Worm (Caenorhabditis elegans): Measurements from ENCODE around the gene tra-1.

tra-1 gene

ce11 chrIII:11208371-11208770, 13.4 kb upstream of the tra-1 start:
- TF ChIP-seq unc-62 (GFP tag; optimal IDR thresholded peaks at IDR 0.05) = no peak

ce11 chrIII:11207825-11208224, 12.8 kb upstream of the tra-1 start:
- TF ChIP-seq unc-62 (GFP tag; optimal IDR thresholded peaks at IDR 0.05) = no peak

ce11 chrIII:11206875-11207274, 11.9 kb upstream of the tra-1 start:
- no peak for TF ChIP-seq unc-62 (GFP tag; optimal IDR thresholded peaks at IDR 0.05)

ce11 chrIII:11202992-11203391, 8.0 kb upstream of the tra-1 start:
- TF ChIP-seq unc-62 (GFP tag; optimal IDR thresholded peaks at IDR 0.05) = no peak

ce11 chrIII:11200879-11201518, 6.0 kb upstream of the tra-1 start:
- no peak for TF ChIP-seq unc-62 (GFP tag; optimal IDR thresholded peaks at IDR 0.05)

- TF ChIP-seq unc-62 (GFP tag; optimal IDR thresholded peaks at IDR 0.05) = no peak
These were observed 2.3 kb upstream of the tra-1 start for ce11 chrIII:11197327-11197726.

ce11 chrIII:11195553-11195952, 552 bp upstream of the tra-1 start:
- TF ChIP-seq unc-62 (GFP tag; optimal IDR thresholded peaks at IDR 0.05) = no peak

ce11 chrIII:11194123-11194522, 878 bp downstream of the tra-1 start:
- no peak for TF ChIP-seq unc-62 (GFP tag; optimal IDR thresholded peaks at IDR 0.05)

ce11 chrIII:11193251-11193650, 1.8 kb downstream of the tra-1 start:
- no peak for TF ChIP-seq unc-62 (GFP tag; optimal IDR thresholded peaks at IDR 0.05)

ce11 chrIII:11188132-11188531, 6.9 kb downstream of the tra-1 start:
- TF ChIP-seq unc-62 (GFP tag; optimal IDR thresholded peaks at IDR 0.05) = no peak

ce11 chrIII:11185483-11186115, 9.4 kb downstream of the tra-1 start:
- TF ChIP-seq unc-62 (GFP tag; optimal IDR thresholded peaks at IDR 0.05) = no peak

- no peak for TF ChIP-seq unc-62 (GFP tag; optimal IDR thresholded peaks at IDR 0.05)
These were observed 19.3 kb downstream of the tra-1 start for ce11 chrIII:11175642-11176217.

ce11 chrIII:11172232-11172713, 22.7 kb downstream of the tra-1 start:
- TF ChIP-seq unc-62 (GFP tag; optimal IDR thresholded peaks at IDR 0.05) = no peak

ce11 chrIII:11170509-11170908, 24.5 kb downstream of the tra-1 start:
- TF ChIP-seq unc-62 (GFP tag; optimal IDR thresholded peaks at IDR 0.05) = no peak

- no peak for TF ChIP-seq unc-62 (GFP tag; optimal IDR thresholded peaks at IDR 0.05)
These were observed 25.3 kb downstream of the tra-1 start for ce11 chrIII:11169680-11170079.

ce11 chrIII:11157916-11158315, 37.1 kb downstream of the tra-1 start:
- no peak for TF ChIP-seq unc-62 (GFP tag; optimal IDR thresholded peaks at IDR 0.05)

ce11 chrIII:11157099-11157498, 37.9 kb downstream of the tra-1 start, which contains the start of gene Y47D3A.31:
Gene Y47D3A.31, minus strand, starts transcription at chrIII:11157199.
- no peak for TF ChIP-seq unc-62 (GFP tag; optimal IDR thresholded peaks at IDR 0.05)

All from whole organism, dauer.